Worm (Caenorhabditis elegans) whole organism, young adult: ENCODE data around the gene nspc-18.

Experiments used
- F23B12.7 ChIP-seq: sonication (generic microtip); optimal IDR thresholded peaks from 2 replicates; lab custom pipeline; 2017; ENCODE audit warnings: missing genetic modification characterization, mild to moderate bottlenecking, missing compliant biosample characterization, antibody characterized with exemption, moderate library complexity; ENCODE audit not compliant: insufficient read depth
- F49E8.2 ChIP-seq: sonication (generic microtip); optimal IDR thresholded peaks from 3 replicates; lab custom pipeline; 2017; ENCODE audit warnings: missing genetic modification characterization, mild to moderate bottlenecking, missing compliant biosample characterization, antibody characterized with exemption, moderate library complexity; ENCODE audit not compliant: insufficient read depth
- F52B5.7 ChIP-seq: sonication (generic microtip); optimal IDR thresholded peaks from 2 replicates; lab custom pipeline; 2016; ENCODE audit warnings: mild to moderate bottlenecking, missing genetic modification characterization, missing compliant biosample characterization
- F57C9.4 ChIP-seq: sonication (generic microtip); optimal IDR thresholded peaks from 2 replicates; lab custom pipeline; 2017; ENCODE audit warnings: mild to moderate bottlenecking, missing genetic modification characterization, missing compliant biosample characterization
- ZK185.1 ChIP-seq: sonication (generic microtip); optimal IDR thresholded peaks from 2 replicates; lab custom pipeline; 2016; ENCODE audit warnings: mild to moderate bottlenecking, missing genetic modification characterization, missing compliant biosample characterization; ENCODE audit not compliant: poor library complexity, severe bottlenecking
- akir-1 ChIP-seq: fragments of 200-800 bp; sonication (Bioruptor generic); optimal IDR thresholded peaks from 2 replicates; lab custom pipeline; 2018; ENCODE audit warnings: mild to moderate bottlenecking, missing genetic modification characterization, moderate library complexity, missing compliant biosample characterization
- bed-1 ChIP-seq: fragments of 200-800 bp; sonication (Bioruptor generic); IDR thresholded peaks from 2 replicates; pipeline ENCODE4 v1.3.6; 2022; ENCODE audit warnings: missing genetic modification reagents, missing genetic modification characterization, missing compliant biosample characterization
- efl-1 ChIP-seq: fragments of 150-350 bp; optimal IDR thresholded peaks from 2 replicates; lab custom pipeline; 2014; ENCODE audit warnings: missing biosample characterization, missing genetic modification reagents, missing genetic modification characterization
- nfya-1 ChIP-seq: sonication (generic microtip); optimal IDR thresholded peaks from 2 replicates; lab custom pipeline; 2017; ENCODE audit warnings: antibody characterized with exemption, missing compliant biosample characterization, missing genetic modification characterization, borderline replicate concordance; ENCODE audit not compliant: insufficient read depth
- nhr-120 ChIP-seq: fragments of 200-800 bp; sonication (Bioruptor generic); IDR thresholded peaks from 2 replicates; pipeline ENCODE4 v1.3.6; 2022; ENCODE audit warnings: missing genetic modification characterization, missing compliant biosample characterization
- sptf-2 ChIP-seq: fragments of 200-800 bp; sonication (Bioruptor generic); optimal IDR thresholded peaks from 2 replicates; lab custom pipeline; 2018; ENCODE audit warnings: mild to moderate bottlenecking, missing genetic modification characterization, missing compliant biosample characterization

DNA sequence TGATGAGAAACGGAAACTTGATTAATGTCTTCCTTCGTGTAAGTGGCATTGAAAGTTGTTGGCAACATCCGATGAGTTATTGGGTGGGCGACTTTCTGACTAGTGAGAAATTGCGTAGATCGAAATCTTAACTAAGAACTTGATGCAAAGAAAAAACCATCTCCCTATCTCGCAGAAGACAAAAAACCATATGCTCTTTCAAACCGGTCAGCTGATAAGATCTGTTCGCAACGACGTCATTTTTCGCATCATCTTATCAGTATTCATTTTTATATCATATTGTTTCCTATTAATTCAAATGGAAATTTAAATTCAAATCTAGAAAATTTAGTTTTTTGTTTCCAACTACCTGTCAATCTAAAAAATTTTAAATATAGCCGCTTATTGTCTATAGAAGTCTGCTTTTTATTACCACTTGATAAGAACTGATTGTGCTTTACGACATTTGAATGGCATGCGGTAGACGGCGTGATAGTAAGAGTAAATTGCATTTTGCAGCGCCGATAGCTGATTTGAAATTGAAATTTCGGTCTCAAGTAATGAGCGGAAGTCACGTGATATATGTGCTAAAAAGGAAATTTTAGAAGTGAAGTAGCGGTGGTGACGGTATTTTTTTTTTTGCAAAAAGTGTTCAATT, 26.9 kb downstream of the nspc-18 start:
- no peak for TF ChIP-seq nhr-120
- no peak for TF ChIP-seq efl-1
- no peak for TF ChIP-seq ZK185.1 (tag; lab: Kevin White, UChicago)
- no peak for TF ChIP-seq F23B12.7 (tag; lab: Kevin White, UChicago)
- TF ChIP-seq sptf-2 = no peak
- no peak for TF ChIP-seq F57C9.4 (tag; lab: Kevin White, UChicago)
- no peak for TF ChIP-seq nfya-1
- no peak for TF ChIP-seq F49E8.2 (tag; lab: Kevin White, UChicago)
- no peak for TF ChIP-seq akir-1 (GFP tag; lab: Kevin White, UChicago)
- no peak for TF ChIP-seq F52B5.7 (tag; lab: Kevin White, UChicago)
- TF ChIP-seq bed-1 (GFP tag; lab: Robert Waterston, UW) = no peak
